Worm (Caenorhabditis elegans): ENCODE data around the gene K06H7.7.

- no peak for TF ChIP-seq klf-2 (GFP tag; conservative IDR thresholded peaks at IDR 0.05)
- TF ChIP-seq flt-1 (GFP tag; IDR thresholded peaks at IDR 0.05): no peak
- TF ChIP-seq cog-1 (tag; optimal IDR thresholded peaks at IDR 0.05): no peak
- TF ChIP-seq T22C8.4 (GFP tag; IDR thresholded peaks at IDR 0.05): no peak
Observed at ce11 chrIII:8132496-8132895, 47.2 kb upstream of the K06H7.7 start.

Measured in whole organism, midembryonic.